Worm (Caenorhabditis elegans) whole organism, young adult: Measurements from ENCODE around the gene sri-78.

ENCODE experiments used
- C06A6.2 ChIP-seq: fragments of 200-800 bp; sonication (Bioruptor generic); conservative IDR thresholded peaks from 2 replicates; pipeline ENCODE4 v1.3.6; 2022; ENCODE audit warnings: missing genetic modification characterization, missing compliant biosample characterization
- F37B4.10 ChIP-seq: fragments of 200-800 bp; sonication (Bioruptor generic); IDR thresholded peaks from 2 replicates; pipeline ENCODE4 v1.3.6; 2022; ENCODE audit warnings: missing genetic modification characterization, missing compliant biosample characterization
- F49E8.2 ChIP-seq: sonication (generic microtip); optimal IDR thresholded peaks from 3 replicates; lab custom pipeline; 2017; ENCODE audit warnings: missing genetic modification characterization, mild to moderate bottlenecking, missing compliant biosample characterization, antibody characterized with exemption, moderate library complexity; ENCODE audit not compliant: insufficient read depth
- F55B11.4 ChIP-seq: sonication (generic microtip); optimal IDR thresholded peaks from 2 replicates; lab custom pipeline; 2016; ENCODE audit warnings: missing compliant biosample characterization, missing genetic modification characterization, borderline replicate concordance; ENCODE audit not compliant: insufficient read depth
- F57C9.4 ChIP-seq: sonication (generic microtip); optimal IDR thresholded peaks from 2 replicates; lab custom pipeline; 2017; ENCODE audit warnings: mild to moderate bottlenecking, missing genetic modification characterization, missing compliant biosample characterization
- K12H6.12 ChIP-seq: fragments of 200-800 bp; sonication (Bioruptor generic); optimal IDR thresholded peaks from 2 replicates; lab custom pipeline; 2018; ENCODE audit warnings: mild to moderate bottlenecking, missing genetic modification characterization, missing compliant biosample characterization
- Y53G8AR.9 ChIP-seq: fragments of 200-800 bp; sonication (Bioruptor generic); conservative IDR thresholded peaks from 2 replicates; pipeline ENCODE4 v1.3.6; 2022; ENCODE audit warnings: missing genetic modification reagents, missing genetic modification characterization, missing compliant biosample characterization
- Y67H2A.10 ChIP-seq: fragments of 200-800 bp; sonication (Bioruptor generic); conservative IDR thresholded peaks from 2 replicates; pipeline ENCODE4 v1.3.6; 2022; ENCODE audit warnings: missing genetic modification reagents, missing genetic modification characterization, missing compliant biosample characterization
- ama-1 ChIP-seq, 3 experiments: fragments of 150-350 bp in 1 of 3; sonication (generic microtip) in 2 of 3; optimal IDR thresholded peaks; 2 replicates each; lab custom pipeline; 2014 to 2018; ENCODE audit warnings: missing biosample characterization in 2 of 3, missing genetic modification characterization in 2 of 3, missing genetic modification reagents in 2 of 3
- aptf-3 ChIP-seq: fragments of 200-800 bp; sonication (Bioruptor generic); IDR thresholded peaks from 2 replicates; pipeline ENCODE4 v1.3.6; 2022; ENCODE audit warnings: missing genetic modification characterization, missing compliant biosample characterization
- bed-1 ChIP-seq: fragments of 200-800 bp; sonication (Bioruptor generic); IDR thresholded peaks from 2 replicates; pipeline ENCODE4 v1.3.6; 2022; ENCODE audit warnings: missing genetic modification reagents, missing genetic modification characterization, missing compliant biosample characterization
- cebp-1 ChIP-seq, 2 experiments: fragments of 200-800 bp in 1 of 2; sonication (Bioruptor generic) in 1 of 2; sonication (generic microtip) in 1 of 2; IDR thresholded peaks in 1 of 2; optimal IDR thresholded peaks in 1 of 2; 2 replicates each; pipeline versions ENCODE4 v1.3.6 to Lab custom; 2017 to 2022; ENCODE audit warnings: missing compliant biosample characterization in 2 of 2, missing genetic modification characterization in 2 of 2, mild to moderate bottlenecking in 1 of 2, missing genetic modification reagents in 1 of 2, moderate library complexity in 1 of 2
- die-1 ChIP-seq: sonication (generic microtip); optimal IDR thresholded peaks from 2 replicates; lab custom pipeline; 2016; ENCODE audit warnings: missing genotype, mild to moderate bottlenecking, missing genetic modification characterization, missing compliant biosample characterization
- ets-4 ChIP-seq: fragments of 200-800 bp; sonication (Bioruptor generic); optimal IDR thresholded peaks from 2 replicates; lab custom pipeline; 2018; ENCODE audit warnings: mild to moderate bottlenecking, missing genetic modification characterization, missing compliant biosample characterization
- fkh-3 ChIP-seq: sonication (generic microtip); optimal IDR thresholded peaks from 2 replicates; lab custom pipeline; 2016; ENCODE audit warnings: mild to moderate bottlenecking, missing genetic modification characterization, missing compliant biosample characterization
- gei-17 ChIP-seq: fragments of 200-800 bp; sonication (Bioruptor generic); optimal IDR thresholded peaks from 2 replicates; lab custom pipeline; 2018; ENCODE audit warnings: mild to moderate bottlenecking, missing genetic modification characterization, missing compliant biosample characterization
- hmg-20 ChIP-seq: fragments of 200-800 bp; sonication (Bioruptor generic); IDR thresholded peaks from 2 replicates; pipeline ENCODE4 v1.3.6; 2022; ENCODE audit warnings: missing genetic modification reagents, missing genetic modification characterization, missing compliant biosample characterization
- let-526 ChIP-seq: fragments of 200-800 bp; sonication (Bioruptor generic); IDR thresholded peaks from 2 replicates; pipeline ENCODE4 v1.3.6; 2022; ENCODE audit warnings: missing genetic modification reagents, missing genetic modification characterization, missing compliant biosample characterization
- lin-40 ChIP-seq: sonication (generic microtip); optimal IDR thresholded peaks from 2 replicates; lab custom pipeline; 2016; ENCODE audit warnings: missing genetic modification characterization, mild to moderate bottlenecking, missing compliant biosample characterization, missing genotype, missing genetic modification reagents
- lsl-1 ChIP-seq: fragments of 200-800 bp; sonication (Bioruptor generic); optimal IDR thresholded peaks from 2 replicates; lab custom pipeline; 2018; ENCODE audit warnings: mild to moderate bottlenecking, missing genetic modification characterization, moderate library complexity, missing compliant biosample characterization
- madf-10 ChIP-seq: sonication (generic microtip); optimal IDR thresholded peaks from 2 replicates; lab custom pipeline; 2016; ENCODE audit warnings: mild to moderate bottlenecking, missing genetic modification characterization, missing compliant biosample characterization
- madf-3 ChIP-seq: fragments of 200-800 bp; sonication (Bioruptor generic); IDR thresholded peaks from 2 replicates; pipeline ENCODE4 v1.3.6; 2022; ENCODE audit warnings: missing genetic modification reagents, missing genetic modification characterization, missing compliant biosample characterization
- madf-6 ChIP-seq: fragments of 200-800 bp; sonication (Bioruptor generic); IDR thresholded peaks from 2 replicates; pipeline ENCODE4 v1.3.6; 2022; ENCODE audit warnings: missing genetic modification reagents, missing genetic modification characterization, missing compliant biosample characterization
- mxl-1 ChIP-seq: sonication (generic microtip); optimal IDR thresholded peaks from 2 replicates; lab custom pipeline; 2016; ENCODE audit warnings: missing genetic modification characterization, missing compliant biosample characterization
- nfya-1 ChIP-seq: sonication (generic microtip); optimal IDR thresholded peaks from 2 replicates; lab custom pipeline; 2017; ENCODE audit warnings: antibody characterized with exemption, missing compliant biosample characterization, missing genetic modification characterization, borderline replicate concordance; ENCODE audit not compliant: insufficient read depth
- nhr-120 ChIP-seq: fragments of 200-800 bp; sonication (Bioruptor generic); IDR thresholded peaks from 2 replicates; pipeline ENCODE4 v1.3.6; 2022; ENCODE audit warnings: missing genetic modification characterization, missing compliant biosample characterization
- nhr-80 ChIP-seq: sonication (generic microtip); optimal IDR thresholded peaks from 2 replicates; lab custom pipeline; 2016; ENCODE audit warnings: missing genetic modification characterization, missing compliant biosample characterization
- rcor-1 ChIP-seq: fragments of 200-800 bp; sonication (Bioruptor generic); IDR thresholded peaks from 2 replicates; pipeline ENCODE4 v1.3.6; 2022; ENCODE audit warnings: missing genetic modification reagents, missing genetic modification characterization, missing compliant biosample characterization
- repo-1 ChIP-seq: sonication (generic microtip); optimal IDR thresholded peaks from 2 replicates; lab custom pipeline; 2017; ENCODE audit warnings: mild to moderate bottlenecking, missing genetic modification characterization, missing compliant biosample characterization
- sdz-38 ChIP-seq: sonication (generic microtip); optimal IDR thresholded peaks from 2 replicates; lab custom pipeline; 2016; ENCODE audit warnings: missing genotype, missing genetic modification characterization, missing compliant biosample characterization
- snpc-1.3 ChIP-seq: sonication (generic microtip); optimal IDR thresholded peaks from 2 replicates; lab custom pipeline; 2017; ENCODE audit warnings: missing genetic modification characterization, mild to moderate bottlenecking, missing compliant biosample characterization, antibody characterized with exemption, moderate library complexity, missing genotype, missing genetic modification reagents; ENCODE audit not compliant: insufficient read depth
- sptf-2 ChIP-seq: fragments of 200-800 bp; sonication (Bioruptor generic); optimal IDR thresholded peaks from 2 replicates; lab custom pipeline; 2018; ENCODE audit warnings: mild to moderate bottlenecking, missing genetic modification characterization, missing compliant biosample characterization
- tbp1 ChIP-seq: fragments of 200-800 bp; sonication (Bioruptor generic); optimal IDR thresholded peaks from 2 replicates; lab custom pipeline; 2018; ENCODE audit warnings: mild to moderate bottlenecking, missing genetic modification characterization, missing compliant biosample characterization
- tlf-1 ChIP-seq: fragments of 200-800 bp; sonication (Bioruptor generic); optimal IDR thresholded peaks from 2 replicates; lab custom pipeline; 2018; ENCODE audit warnings: mild to moderate bottlenecking, missing genetic modification characterization, missing compliant biosample characterization
- xnd-1 ChIP-seq: sonication (generic microtip); optimal IDR thresholded peaks from 2 replicates; lab custom pipeline; 2016; ENCODE audit warnings: missing genotype, missing genetic modification reagents, missing genetic modification characterization, missing compliant biosample characterization
- ztf-18 ChIP-seq: sonication (generic microtip); optimal IDR thresholded peaks from 2 replicates; lab custom pipeline; 2016; ENCODE audit warnings: missing genotype, mild to moderate bottlenecking, missing genetic modification characterization, missing compliant biosample characterization
- ztf-22 ChIP-seq: fragments of 200-800 bp; sonication (Bioruptor generic); optimal IDR thresholded peaks from 2 replicates; lab custom pipeline; 2018; ENCODE audit warnings: mild to moderate bottlenecking, missing genetic modification characterization, moderate library complexity, missing compliant biosample characterization

The sri-78 gene

ce11 chrII:3221730-3222129 is 36.8 kb downstream of the sri-78 start, which contains the start of gene ZC239.14:
ZC239.14 (minus strand) TSS chrII:3222034.
- TF ChIP-seq ztf-22 (GFP tag; lab: Kevin White, UChicago) (no peak), tlf-1 (GFP tag; lab: Kevin White, UChicago) (no peak), nfya-1 (tag; lab: Kevin White, UChicago) (no peak), tbp1 (no peak), ama-1 (optimal IDR thresholded peaks at IDR 0.05; lab: Kevin White, UChicago) (no peak), ama-1 (GFP tag; optimal IDR thresholded peaks at IDR 0.05; lab: Kevin White, UChicago) (no peak), snpc-1.3 (tag; lab: Kevin White, UChicago) (no peak), F57C9.4 (tag; lab: Kevin White, UChicago) (no peak), Y53G8AR.9 (no peak), bed-1 (GFP tag; lab: Robert Waterston, UW) (no peak), let-526 (GFP tag; lab: Robert Waterston, UW) (no peak), rcor-1 (GFP tag; lab: Robert Waterston, UW) (no peak), F37B4.10 (GFP tag; lab: Robert Waterston, UW) (no peak), F55B11.4 (tag; lab: Kevin White, UChicago) (no peak), ets-4 (GFP tag; lab: Kevin White, UChicago) (no peak), fkh-3 (tag; lab: Kevin White, UChicago) (no peak)

DNA sequence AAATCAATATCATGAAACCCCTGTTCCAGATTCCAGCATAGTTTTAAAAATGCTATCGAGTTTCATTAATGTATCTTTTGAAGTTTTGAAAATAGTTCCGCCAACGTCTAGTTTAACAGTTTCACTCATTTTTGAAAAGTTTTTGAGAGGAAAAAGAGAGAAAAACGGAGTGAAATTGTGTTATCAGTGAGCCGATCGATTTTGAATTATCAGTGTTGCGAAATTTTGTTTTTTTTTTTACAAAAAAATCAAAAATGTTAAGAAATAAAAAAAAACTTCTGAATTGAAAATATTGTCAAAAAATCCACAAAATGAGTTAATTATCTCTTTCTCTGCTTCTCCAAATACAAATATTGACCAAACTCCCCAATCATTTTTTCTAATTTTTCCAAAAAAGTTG is 37.7 kb downstream of the sri-78 start, which contains the start of gene ZC239.13:
ZC239.13 (minus strand) TSS at position 154 of the 400 bp plus-strand sequence.
- peak; percentile 74; the same call in 1 of the 2 replicates for TF ChIP-seq cebp-1 (GFP tag; IDR thresholded peaks at IDR 0.05; lab: Robert Waterston, UW)
- TF ChIP-seq cebp-1 (tag; optimal IDR thresholded peaks at IDR 0.05; lab: Kevin White, UChicago): peak; percentile 78
- no peak for TF ChIP-seq madf-10 (tag; lab: Kevin White, UChicago)
- TF ChIP-seq die-1: no peak
- no peak for TF ChIP-seq madf-3 (GFP tag; lab: Robert Waterston, UW)
- no peak for TF ChIP-seq F49E8.2

- TF ChIP-seq C06A6.2 (GFP tag; lab: Robert Waterston, UW) (no peak), gei-17 (no peak), sdz-38 (tag; lab: Kevin White, UChicago) (no peak), K12H6.12 (no peak)
Observed at ce11 chrII:3224631-3225030, 39.7 kb downstream of the sri-78 start, which contains the start of gene ZC239.15. ZC239.15 (minus strand) TSS chrII:3224731.

DNA sequence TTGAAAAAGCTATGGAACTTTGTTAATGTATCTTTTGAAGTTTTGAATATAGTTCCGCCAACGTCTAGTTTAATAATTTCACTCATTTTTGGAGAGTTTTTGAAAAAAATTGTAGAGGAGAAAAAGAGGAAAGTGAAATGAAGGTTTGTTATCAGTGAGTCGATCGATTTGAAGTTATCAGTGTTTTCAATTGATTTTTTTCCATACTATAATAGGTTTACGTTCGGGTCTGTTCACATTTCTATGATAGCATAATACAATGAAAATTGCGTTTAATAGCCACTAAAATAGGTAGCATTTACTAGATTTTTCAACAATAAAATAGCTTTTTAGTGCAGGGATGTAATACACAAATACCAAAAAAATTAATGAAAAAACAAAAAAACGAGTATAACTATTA is 40.2 kb downstream of the sri-78 start, which contains the start of gene ZC239.16:
ZC239.16 (minus strand) TSS at position 120 of the 400 bp plus-strand sequence.
- TF ChIP-seq hmg-20 (GFP tag; lab: Robert Waterston, UW) (no peak), nhr-80 (peak; percentile 13), sptf-2 (GFP tag; lab: Kevin White, UChicago) (no peak), lin-40 (no peak)

DNA sequence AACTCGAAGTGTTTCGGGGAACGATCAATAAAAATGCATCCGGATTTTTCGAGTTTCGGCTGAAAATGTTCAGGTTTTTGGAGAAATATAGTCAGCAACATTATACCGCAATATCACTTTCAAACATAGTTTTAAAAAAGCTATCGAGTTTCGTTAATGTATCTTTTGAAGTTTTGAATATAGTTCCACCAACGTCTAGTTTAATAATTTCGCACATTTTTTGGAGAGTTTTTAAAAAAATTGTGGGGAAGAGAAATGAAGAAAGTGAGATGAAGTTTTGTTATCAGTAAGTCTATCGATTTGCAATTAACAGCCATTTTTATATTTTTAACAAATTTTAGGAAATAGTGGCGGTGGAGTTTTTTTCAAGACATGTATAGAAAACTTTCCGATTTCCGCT is 40.8 kb downstream of the sri-78 start, which contains the start of gene ZC239.17:
ZC239.17 (minus strand) TSS at position 101 of the 400 bp plus-strand sequence.
- TF ChIP-seq die-1: no peak

- TF ChIP-seq aptf-3 (GFP tag; lab: Robert Waterston, UW): no peak
- TF ChIP-seq Y67H2A.10 (GFP tag; lab: Robert Waterston, UW): no peak
- TF ChIP-seq lsl-1 (GFP tag; lab: Kevin White, UChicago): no peak
- TF ChIP-seq madf-6: no peak
- TF ChIP-seq mxl-1 (tag; lab: Kevin White, UChicago): no peak
- no peak for TF ChIP-seq ets-4 (GFP tag; lab: Kevin White, UChicago)
- TF ChIP-seq xnd-1: no peak
- TF ChIP-seq ztf-18 (tag; lab: Kevin White, UChicago): no peak
- TF ChIP-seq nhr-120 (GFP tag; lab: Robert Waterston, UW): no peak
- TF ChIP-seq repo-1: no peak
- TF ChIP-seq, all 124 proteins: peak for 0
Observed at ce11 chrII:3230422-3230821, 45.5 kb downstream of the sri-78 start, which contains the start of gene srh-297. srh-297 (minus strand) TSS chrII:3230522.
